Worm (Caenorhabditis elegans) whole organism, L4/young adult: ENCODE data around the gene K11H12.8.

Source experiments
- W03F9.2 ChIP-seq: fragments of 150-350 bp; optimal IDR thresholded peaks from 2 replicates; lab custom pipeline; 2014; ENCODE audit warnings: missing biosample characterization, missing genetic modification characterization
- dao-5 ChIP-seq: sonication (generic microtip); optimal IDR thresholded peaks from 2 replicates; lab custom pipeline; 2016; ENCODE audit warnings: missing genotype, missing genetic modification characterization, moderate library complexity, missing compliant biosample characterization
- him-1 ChIP-seq: sonication (generic microtip); optimal IDR thresholded peaks from 2 replicates; lab custom pipeline; 2016; ENCODE audit warnings: missing genotype, missing genetic modification reagents, missing genetic modification characterization, missing compliant biosample characterization

- no peak for TF ChIP-seq him-1 (tag; lab: Kevin White, UChicago)
- TF ChIP-seq dao-5 (tag; lab: Kevin White, UChicago): no peak
- no peak for TF ChIP-seq W03F9.2 (tag; lab: Kevin White, UChicago)
These were observed 21.6 kb upstream of the K11H12.8 start for ce11 chrIV:633565-633964.
